Fruit fly (Drosophila melanogaster): Measurements from ENCODE around the gene Nhe3.
A peak's percentile ranks its signal among the peaks of the same experiment; 100 is the strongest.

Gene Nhe3

dm6 chr2L:6722822-6723749 lies 38.9 kb upstream of the Nhe3 start, which contains the start of gene homer (continued):
- TF ChIP-seq run (tag; optimal IDR thresholded peaks at IDR 0.05) = no peak
- TF ChIP-seq Gsc (GFP tag; IDR thresholded peaks at IDR 0.05) = no peak
- no peak for TF ChIP-seq Myb (GFP tag; optimal IDR thresholded peaks at IDR 0.05)
- peak; percentile 78 for TF ChIP-seq Doc3 (GFP tag; IDR thresholded peaks at IDR 0.05; ENCODE audit: partially characterized antibody)
- no peak for TF ChIP-seq Atf-2 (GFP tag; optimal IDR thresholded peaks at IDR 0.05)
- TF ChIP-seq psq (GFP tag; optimal IDR thresholded peaks at IDR 0.05) = no peak
- TF ChIP-seq CkIIα-i1 (GFP tag; IDR thresholded peaks at IDR 0.05) = 0 out of 2 replicates have a peak, but pooled peaks have one; percentile 19
- peak; percentile 96 for TF ChIP-seq CG16813 (GFP tag; IDR thresholded peaks at IDR 0.05; ENCODE audit: partially characterized antibody)
- TF ChIP-seq CG14860 (GFP tag; IDR thresholded peaks at IDR 0.05; ENCODE audit: partially characterized antibody) = peak; percentile 96
- TF ChIP-seq repo (GFP tag; optimal IDR thresholded peaks at IDR 0.05) = no peak
- no peak for TF ChIP-seq Optix (GFP tag; IDR thresholded peaks at IDR 0.05)
- no peak for TF ChIP-seq klu (GFP tag; IDR thresholded peaks at IDR 0.05)
- TF ChIP-seq Hmr (GFP tag; optimal IDR thresholded peaks at IDR 0.05) = no peak
- TF ChIP-seq knrl (GFP tag; IDR thresholded peaks at IDR 0.05; ENCODE audit: partially characterized antibody) = peak; percentile 92
- TF ChIP-seq gt (GFP tag; IDR thresholded peaks at IDR 0.05) = no peak
- TF ChIP-seq CG17359 (tag; optimal IDR thresholded peaks at IDR 0.05) = no peak
- no peak for TF ChIP-seq ATbp (GFP tag; optimal IDR thresholded peaks at IDR 0.05)
- no peak for TF ChIP-seq ab (GFP tag; optimal IDR thresholded peaks at IDR 0.05)
- no peak for TF ChIP-seq Atf3 (GFP tag; optimal IDR thresholded peaks at IDR 0.05)
- peak; percentile 81 for TF ChIP-seq CG2129 (GFP tag; IDR thresholded peaks at IDR 0.05; ENCODE audit: partially characterized antibody)
- no peak for TF ChIP-seq corto (GFP tag; optimal IDR thresholded peaks at IDR 0.05)
- TF ChIP-seq CG1529 (GFP tag; optimal IDR thresholded peaks at IDR 0.05) = no peak
- TF ChIP-seq ato (GFP tag; IDR thresholded peaks at IDR 0.05; ENCODE audit: partially characterized antibody) = peak; percentile 95
- peak; percentile 19 for TF ChIP-seq CG18262 (tag; optimal IDR thresholded peaks at IDR 0.05)
- TF ChIP-seq CG18764 (GFP tag; optimal IDR thresholded peaks at IDR 0.05) = no peak
- peak; percentile 57 for TF ChIP-seq Nf-YC (tag; optimal IDR thresholded peaks at IDR 0.05)
- TF ChIP-seq gro (GFP tag; optimal IDR thresholded peaks at IDR 0.05) = no peak
- TF ChIP-seq CG31441 (GFP tag; IDR thresholded peaks at IDR 0.05) = no peak
- TF ChIP-seq E2f2 (GFP tag; IDR thresholded peaks at IDR 0.05) = peak; percentile 78; the same call in 1 of the 2 replicates
- no peak for TF ChIP-seq CG5180 (GFP tag; optimal IDR thresholded peaks at IDR 0.05)
- TF ChIP-seq kah (GFP tag; optimal IDR thresholded peaks at IDR 0.05) = peak; percentile 75
- TF ChIP-seq ash1 (GFP tag; optimal IDR thresholded peaks at IDR 0.05) = no peak
- TF ChIP-seq CG6854 (GFP tag; optimal IDR thresholded peaks at IDR 0.05) = no peak
- TF ChIP-seq CG14050 (GFP tag; IDR thresholded peaks at IDR 0.05) = no peak
- no peak for TF ChIP-seq btn (GFP tag; optimal IDR thresholded peaks at IDR 0.05)
- no peak for TF ChIP-seq CG2202 (tag; optimal IDR thresholded peaks at IDR 0.05)
- TF ChIP-seq nmo (GFP tag; optimal IDR thresholded peaks at IDR 0.05) = peak; percentile 24
- TF ChIP-seq CG32772 (GFP tag; IDR thresholded peaks at IDR 0.05) = peak; percentile 25; the same call in 1 of the 2 replicates
- TF ChIP-seq eyg (GFP tag; optimal IDR thresholded peaks at IDR 0.05) = no peak
- no peak for TF ChIP-seq CG9876 (GFP tag; optimal IDR thresholded peaks at IDR 0.05)
- TF ChIP-seq CG3838 (GFP tag; optimal IDR thresholded peaks at IDR 0.05) = no peak
- no peak for TF ChIP-seq CG11723 (GFP tag; optimal IDR thresholded peaks at IDR 0.05)
- TF ChIP-seq CG18011 (GFP tag; optimal IDR thresholded peaks at IDR 0.05) = no peak
- peak; percentile 27 for TF ChIP-seq ac (GFP tag; optimal IDR thresholded peaks at IDR 0.05)
- no peak for TF ChIP-seq CG4820 (GFP tag; optimal IDR thresholded peaks at IDR 0.05)
- peak; percentile 100 for TF ChIP-seq cg (GFP tag; optimal IDR thresholded peaks at IDR 0.05)
- TF ChIP-seq zfh2 (GFP tag; optimal IDR thresholded peaks at IDR 0.05) = no peak
- TF ChIP-seq sob (GFP tag; IDR thresholded peaks at IDR 0.05) = no peak
- TF ChIP-seq tx (GFP tag; optimal IDR thresholded peaks at IDR 0.05) = no peak
